Worm (Caenorhabditis elegans): ENCODE measurements around the gene ZK616.8.

ce11 chrIV:5370914-5371313 lies 41.1 kb downstream of the ZK616.8 start:
- TF ChIP-seq ztf-23 (GFP tag; IDR thresholded peaks at IDR 0.05): 0 out of 2 replicates have a peak, but pooled peaks have one; percentile 25
- peak; percentile 85 for TF ChIP-seq flt-1 (GFP tag; IDR thresholded peaks at IDR 0.05)
- TF ChIP-seq T22C8.4 (GFP tag; IDR thresholded peaks at IDR 0.05): peak; percentile 57; the same call in 1 of the 2 replicates
- 0 out of 2 replicates have a peak, but pooled peaks have one; percentile 29 for TF ChIP-seq ztf-29 (GFP tag; IDR thresholded peaks at IDR 0.05)
- peak; percentile 39; the same call in 1 of the 2 replicates for TF ChIP-seq tab-1 (GFP tag; IDR thresholded peaks at IDR 0.05)
- TF ChIP-seq klf-2 (GFP tag; conservative IDR thresholded peaks at IDR 0.05): no peak
- peak; percentile 34 for TF ChIP-seq med-1 (GFP tag; optimal IDR thresholded peaks at IDR 0.05; ENCODE audit: insufficient read depth)
- peak; percentile 26 for TF ChIP-seq cog-1 (tag; optimal IDR thresholded peaks at IDR 0.05)

All from whole organism, midembryonic.